Fruit fly (Drosophila melanogaster) whole organism, embryonic: ENCODE measurements around the gene Sirt4.
A peak's percentile ranks its signal among the peaks of the same experiment; 100 is the strongest.

Experiments used
- Adf1 ChIP-seq: fragments of 200-800 bp; sonication (Bioruptor generic); IDR thresholded peaks from 2 replicates; pipeline ENCODE4 v1.3.6; 2022; ENCODE audit warnings: missing biosample characterization, missing genetic modification characterization
- Aef1 ChIP-seq: fragments of 200-800 bp; sonication (Bioruptor generic); IDR thresholded peaks from 3 replicates; pipeline ENCODE4 v1.3.6; 2022; ENCODE audit warnings: missing biosample characterization, missing genetic modification characterization
- Asciz ChIP-seq: fragments of 200-800 bp; sonication (Bioruptor generic); optimal IDR thresholded peaks from 2 replicates; lab custom pipeline; 2017; ENCODE audit warnings: missing biosample characterization, mild to moderate bottlenecking, missing genetic modification characterization, missing genetic modification reagents
- Atf-2 ChIP-seq: fragments of 200-800 bp; sonication (Bioruptor generic); optimal IDR thresholded peaks from 2 replicates; lab custom pipeline; 2016; ENCODE audit warnings: missing biosample characterization, missing genetic modification characterization
- BEAF-32 ChIP-seq: fragments of 200-800 bp; sonication (Bioruptor generic); optimal IDR thresholded peaks from 3 replicates; lab custom pipeline; 2017; ENCODE audit warnings: missing biosample characterization, missing genetic modification characterization, mild to moderate bottlenecking, moderate library complexity, missing genetic modification reagents
- Blimp-1 ChIP-seq: fragments of 200-800 bp; sonication (Bioruptor generic); optimal IDR thresholded peaks from 3 replicates; lab custom pipeline; 2018; ENCODE audit warnings: missing biosample characterization, missing genetic modification characterization, mild to moderate bottlenecking, moderate library complexity, missing genetic modification reagents
- BtbVII ChIP-seq: fragments of 200-800 bp; sonication (Bioruptor generic); optimal IDR thresholded peaks from 3 replicates; lab custom pipeline; 2017; ENCODE audit warnings: missing biosample characterization, mild to moderate bottlenecking, missing genetic modification characterization
- C15 ChIP-seq: fragments of 200-800 bp; sonication (Bioruptor generic); IDR thresholded peaks from 3 replicates; pipeline ENCODE4 v1.3.6; 2022; ENCODE audit warnings: missing biosample characterization, missing genetic modification characterization
- CG11560 ChIP-seq: fragments of 200-800 bp; sonication (Bioruptor generic); IDR thresholded peaks from 3 replicates; pipeline ENCODE4 v1.3.6; 2022; ENCODE audit warnings: missing biosample characterization, missing genetic modification characterization
- CG13296 ChIP-seq: fragments of 200-800 bp; sonication (Bioruptor generic); optimal IDR thresholded peaks from 3 replicates; lab custom pipeline; 2018; ENCODE audit warnings: missing biosample characterization, mild to moderate bottlenecking, missing genetic modification characterization
- CG1603 ChIP-seq: fragments of 200-800 bp; sonication (Bioruptor generic); optimal IDR thresholded peaks from 2 replicates; lab custom pipeline; 2019; ENCODE audit warnings: missing biosample characterization, mild to moderate bottlenecking, missing genetic modification characterization, moderate library complexity
- CG17385 ChIP-seq: fragments of 200-800 bp; sonication (Bioruptor generic); optimal IDR thresholded peaks from 3 replicates; lab custom pipeline; 2018; ENCODE audit warnings: missing biosample characterization, mild to moderate bottlenecking, missing genetic modification characterization
- CG17568 ChIP-seq: fragments of 200-800 bp; sonication (Bioruptor generic); optimal IDR thresholded peaks from 2 replicates; lab custom pipeline; 2018; ENCODE audit warnings: missing biosample characterization, mild to moderate bottlenecking, missing genetic modification characterization, moderate library complexity
- CG1832 ChIP-seq: fragments of 200-800 bp; sonication (Bioruptor generic); optimal IDR thresholded peaks from 2 replicates; lab custom pipeline; 2017; ENCODE audit warnings: missing biosample characterization, mild to moderate bottlenecking, missing genetic modification characterization, inconsistent platforms
- CG2129 ChIP-seq: fragments of 200-800 bp; sonication (Bioruptor generic); IDR thresholded peaks from 2 replicates; pipeline ENCODE4 v1.3.6; 2022; ENCODE audit warnings: missing biosample characterization, missing genetic modification characterization; ENCODE audit not compliant: partially characterized antibody
- CG34422 ChIP-seq: fragments of 200-800 bp; sonication (Bioruptor generic); IDR thresholded peaks from 3 replicates; pipeline ENCODE4 v1.3.6; 2022; ENCODE audit warnings: missing biosample characterization, missing genetic modification characterization
- CG5180 ChIP-seq: fragments of 200-800 bp; sonication (Bioruptor generic); optimal IDR thresholded peaks from 3 replicates; lab custom pipeline; 2017; ENCODE audit warnings: missing biosample characterization, missing genetic modification characterization, mild to moderate bottlenecking, moderate library complexity, missing genetic modification reagents
- CG6175 ChIP-seq: fragments of 200-800 bp; sonication (Bioruptor generic); IDR thresholded peaks from 3 replicates; pipeline ENCODE4 v1.3.6; 2022; ENCODE audit warnings: missing biosample characterization, missing genetic modification characterization
- CG6272 ChIP-seq: fragments of 200-800 bp; sonication (Bioruptor generic); IDR thresholded peaks from 2 replicates; pipeline ENCODE4 v1.3.6; 2022; ENCODE audit warnings: missing biosample characterization, missing genetic modification characterization
- CG6791 ChIP-seq: fragments of 200-800 bp; sonication (Bioruptor generic); IDR thresholded peaks from 3 replicates; pipeline ENCODE4 v1.3.6; 2022; ENCODE audit warnings: missing biosample characterization, missing genetic modification characterization; ENCODE audit not compliant: partially characterized antibody
- CG8388 ChIP-seq: fragments of 200-800 bp; sonication (Bioruptor generic); optimal IDR thresholded peaks from 2 replicates; lab custom pipeline; 2019; ENCODE audit warnings: missing biosample characterization, mild to moderate bottlenecking, missing genetic modification characterization, moderate library complexity
- CG9609 ChIP-seq: fragments of 200-800 bp; sonication (Bioruptor generic); optimal IDR thresholded peaks from 3 replicates; lab custom pipeline; 2016; ENCODE audit warnings: missing biosample characterization, missing genetic modification characterization
- Dip3 ChIP-seq: fragments of 200-800 bp; sonication (Bioruptor generic); optimal IDR thresholded peaks from 3 replicates; lab custom pipeline; 2016; ENCODE audit warnings: missing biosample characterization, missing genetic modification characterization
- Lim3 ChIP-seq: fragments of 200-800 bp; sonication (Bioruptor generic); IDR thresholded peaks from 2 replicates; pipeline ENCODE4 v1.3.6; 2022; ENCODE audit warnings: missing biosample characterization, missing genetic modification characterization
- Med ChIP-seq: fragments of 200-800 bp; sonication (Bioruptor generic); peaks from one replicate; lab custom pipeline; 2016; ENCODE audit warnings: missing biosample characterization, missing genetic modification characterization, mild to moderate bottlenecking, inconsistent platforms, moderate library complexity
- Nf-YC ChIP-seq: fragments of 200-800 bp; optimal IDR thresholded peaks from 3 replicates; lab custom pipeline; 2019; ENCODE audit warnings: missing biosample characterization, mild to moderate bottlenecking, missing genetic modification characterization, moderate library complexity
- Oli ChIP-seq: fragments of 200-800 bp; sonication (Bioruptor generic); optimal IDR thresholded peaks from 2 replicates; lab custom pipeline; 2018; ENCODE audit warnings: missing biosample characterization, mild to moderate bottlenecking, missing genetic modification characterization, moderate library complexity
- Ptx1 ChIP-seq: fragments of 200-800 bp; sonication (Bioruptor generic); IDR thresholded peaks from 2 replicates; pipeline ENCODE4 v1.3.6; 2022; ENCODE audit warnings: missing biosample characterization, missing genetic modification characterization
- ara ChIP-seq: fragments of 200-800 bp; sonication (Bioruptor generic); IDR thresholded peaks from 2 replicates; pipeline ENCODE4 v1.3.6; 2022; ENCODE audit warnings: missing biosample characterization, missing genetic modification characterization
- cwo ChIP-seq: fragments of 200-800 bp; sonication (Bioruptor generic); optimal IDR thresholded peaks from 3 replicates; lab custom pipeline; 2017; ENCODE audit warnings: missing biosample characterization, missing genetic modification characterization, mild to moderate bottlenecking, moderate library complexity, missing genetic modification reagents
- en ChIP-seq: fragments of 200-800 bp; sonication (Bioruptor generic); optimal IDR thresholded peaks from 2 replicates; lab custom pipeline; 2016; ENCODE audit warnings: missing biosample characterization, missing genetic modification characterization
- eyg ChIP-seq: fragments of 200-800 bp; sonication (Bioruptor generic); optimal IDR thresholded peaks from 3 replicates; lab custom pipeline; 2016; ENCODE audit warnings: missing biosample characterization, missing genetic modification characterization
- fu2 ChIP-seq: fragments of 200-800 bp; sonication (Bioruptor generic); optimal IDR thresholded peaks from 2 replicates; lab custom pipeline; 2016; ENCODE audit warnings: missing biosample characterization, missing genetic modification characterization
- jigr1 ChIP-seq: fragments of 200-800 bp; sonication (Bioruptor generic); IDR thresholded peaks from 3 replicates; pipeline ENCODE4 v1.3.6; 2022; ENCODE audit warnings: missing biosample characterization, missing genetic modification characterization
- kah ChIP-seq: fragments of 200-800 bp; sonication (Bioruptor generic); optimal IDR thresholded peaks from 2 replicates; lab custom pipeline; 2018; ENCODE audit warnings: missing biosample characterization, mild to moderate bottlenecking, missing genetic modification characterization
- kay ChIP-seq: fragments of 200-800 bp; sonication (Bioruptor generic); optimal IDR thresholded peaks from 2 replicates; lab custom pipeline; 2016; ENCODE audit warnings: missing biosample characterization, missing genetic modification characterization
- lab ChIP-seq: fragments of 200-800 bp; sonication (Bioruptor generic); optimal IDR thresholded peaks from 3 replicates; lab custom pipeline; 2017; ENCODE audit warnings: missing biosample characterization, missing genetic modification characterization, mild to moderate bottlenecking, moderate library complexity, missing genetic modification reagents
- lbe ChIP-seq: fragments of 200-800 bp; sonication (Bioruptor generic); optimal IDR thresholded peaks from 2 replicates; lab custom pipeline; 2016; ENCODE audit warnings: missing biosample characterization, mild to moderate bottlenecking, missing genetic modification characterization
- onecut ChIP-seq: fragments of 200-800 bp; sonication (Bioruptor generic); IDR thresholded peaks from 2 replicates; pipeline ENCODE4 v1.3.6; 2022; ENCODE audit warnings: missing biosample characterization, missing genetic modification characterization
- p53 ChIP-seq: fragments of 200-800 bp; sonication (Bioruptor generic); optimal IDR thresholded peaks from 2 replicates; lab custom pipeline; 2016; ENCODE audit warnings: missing biosample characterization, missing genetic modification characterization
- pzg ChIP-seq: fragments of 200-800 bp; sonication (Bioruptor generic); optimal IDR thresholded peaks from 3 replicates; lab custom pipeline; 2018; ENCODE audit warnings: missing biosample characterization, mild to moderate bottlenecking, missing genetic modification characterization, moderate library complexity
- rib ChIP-seq: fragments of 200-800 bp; sonication (Bioruptor generic); IDR thresholded peaks from 2 replicates; pipeline ENCODE4 v1.3.6; 2022; ENCODE audit warnings: missing biosample characterization, missing genetic modification characterization
- sc ChIP-seq, 3 experiments: fragments of >200 bp in 2 of 3; fragments of 200-800 bp in 1 of 3; sonication (Bioruptor generic) in 1 of 3; optimal IDR thresholded peaks; 2 replicates in 2 of 3; 3 replicates in 1 of 3; lab custom pipeline; 2017; ENCODE audit warnings: mild to moderate bottlenecking in 1 of 3, missing biosample characterization in 1 of 3, missing genetic modification characterization in 1 of 3, missing genetic modification reagents in 1 of 3
- seq ChIP-seq: fragments of 200-800 bp; sonication (Bioruptor generic); IDR thresholded peaks from 2 replicates; pipeline ENCODE4 v1.3.6; 2022; ENCODE audit warnings: missing biosample characterization, missing genetic modification characterization
- tap ChIP-seq: fragments of 200-800 bp; optimal IDR thresholded peaks from 3 replicates; lab custom pipeline; 2019; ENCODE audit warnings: missing biosample characterization, mild to moderate bottlenecking, missing genetic modification characterization, moderate library complexity
- tio ChIP-seq: fragments of 200-800 bp; sonication (Bioruptor generic); optimal IDR thresholded peaks from 2 replicates; lab custom pipeline; 2017; ENCODE audit warnings: missing biosample characterization, missing genetic modification characterization, inconsistent platforms
- twi ChIP-seq: fragments of 200-800 bp; optimal IDR thresholded peaks from 2 replicates; lab custom pipeline; 2019; ENCODE audit warnings: missing biosample characterization, mild to moderate bottlenecking, missing genetic modification characterization, moderate library complexity
- zfh1 ChIP-seq: fragments of 200-800 bp; sonication (Bioruptor generic); IDR thresholded peaks from 3 replicates; pipeline ENCODE4 v1.3.6; 2022; ENCODE audit warnings: missing biosample characterization, missing genetic modification characterization
- zfh2 ChIP-seq: fragments of 200-800 bp; sonication (Bioruptor generic); optimal IDR thresholded peaks from 2 replicates; lab custom pipeline; 2016; ENCODE audit warnings: missing biosample characterization, missing genetic modification characterization

Gene Sirt4

DNA sequence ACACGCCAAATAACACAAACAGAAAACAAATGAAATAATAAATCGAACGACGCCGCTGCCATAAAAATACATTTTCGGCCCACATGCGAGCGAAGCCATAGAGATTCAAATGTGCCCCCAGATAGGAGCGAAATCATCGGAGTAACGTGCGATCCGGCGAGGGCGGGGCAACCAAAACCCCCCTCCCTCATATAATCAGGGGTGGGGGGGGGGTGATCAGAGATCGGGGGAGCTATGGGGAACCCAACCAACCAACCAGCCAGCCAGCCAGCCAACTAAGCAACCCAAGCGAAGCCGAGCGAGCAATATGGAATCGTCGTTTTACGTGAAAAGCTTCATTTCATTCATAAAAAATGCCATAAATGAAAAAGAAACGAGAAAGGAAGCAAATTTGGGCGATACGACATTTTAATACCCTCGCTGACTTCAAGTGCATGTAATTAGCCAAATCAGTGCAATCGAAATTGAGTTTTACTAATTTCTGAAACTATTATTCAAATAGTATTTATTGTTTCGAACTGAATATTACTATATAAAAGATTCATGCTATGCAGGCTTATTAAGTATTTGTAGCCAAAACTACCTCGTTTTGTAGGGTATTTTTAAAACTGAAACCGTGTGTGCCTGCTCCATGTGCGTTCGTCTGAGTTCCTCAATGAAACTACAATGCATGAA is 34.2 kb upstream of the Sirt4 start (continued):
- TF ChIP-seq BEAF-32 (GFP tag; lab: Kevin White, UChicago) (no peak), CG6175 (GFP tag; lab: Robert Waterston, UW) (peak; percentile 84), Dip3 (GFP tag; lab: Kevin White, UChicago) (peak; percentile 12), CG9609 (GFP tag; lab: Kevin White, UChicago) (peak; percentile 15), Atf-2 (no peak), Aef1 (peak; percentile 40), zfh2 (GFP tag; lab: Kevin White, UChicago) (no peak), CG6791 (GFP tag; lab: Robert Waterston, UW) (no peak), CG2129 (no peak), p53 (GFP tag; lab: Kevin White, UChicago) (no peak), onecut (GFP tag; lab: Robert Waterston, UW) (no peak), Med (GFP tag; lab: Kevin White, UChicago) (peak; percentile 87), zfh1 (GFP tag; lab: Robert Waterston, UW) (peak; percentile 54; the same call in 1 of the 3 replicates), BtbVII (peak; percentile 26), CG5180 (GFP tag; lab: Kevin White, UChicago) (peak; percentile 73), Blimp-1 (peak; percentile 75), kay (peak; percentile 27), CG1603 (tag; lab: Kevin White, UChicago) (peak; percentile 78), CG17568 (GFP tag; lab: Kevin White, UChicago) (no peak), jigr1 (GFP tag; lab: Robert Waterston, UW) (peak; percentile 41; the same call in 1 of the 3 replicates), Nf-YC (tag; lab: Kevin White, UChicago) (peak; percentile 26), CG1832 (GFP tag; lab: Kevin White, UChicago) (no peak), twi (tag; lab: Kevin White, UChicago) (no peak), cwo (GFP tag; lab: Kevin White, UChicago) (peak; percentile 48), CG13296 (GFP tag; lab: Kevin White, UChicago) (no peak), rib (no peak), Ptx1 (GFP tag; lab: Robert Waterston, UW) (peak; percentile 71), seq (GFP tag; lab: Robert Waterston, UW) (peak; percentile 28; the same call in 1 of the 2 replicates), CG34422 (no peak), lab (peak; percentile 77), Asciz (GFP tag; lab: Kevin White, UChicago) (peak; percentile 66), pzg (no peak), lbe (GFP tag; lab: Kevin White, UChicago) (peak; percentile 46), CG11560 (no peak), ara (no peak), eyg (GFP tag; lab: Kevin White, UChicago) (no peak), Lim3 (GFP tag; lab: Robert Waterston, UW) (no peak), kah (GFP tag; lab: Kevin White, UChicago) (no peak), CG17385 (peak; percentile 45), tap (tag; lab: Kevin White, UChicago) (peak; percentile 37), tio (GFP tag; lab: Kevin White, UChicago) (peak; percentile 11), Oli (tag; lab: Kevin White, UChicago) (peak; percentile 81), en (GFP tag; lab: Kevin White, UChicago) (no peak), Adf1 (GFP tag; lab: Robert Waterston, UW) (no peak), sc (optimal IDR thresholded peaks at IDR 0.05; lab: Kevin White, UChicago) (no peak), sc (GFP tag; optimal IDR thresholded peaks at IDR 0.05; lab: Kevin White, UChicago) (peak; percentile 55), C15 (0 out of 3 replicates have a peak, but pooled peaks have one; percentile 19), CG6272 (GFP tag; lab: Robert Waterston, UW) (no peak), CG8388 (GFP tag; lab: Kevin White, UChicago) (peak; percentile 75), fu2 (GFP tag; lab: Kevin White, UChicago) (no peak)
